Worm (Caenorhabditis elegans): ENCODE results near the gene gpa-8.

Gene gpa-8

DNA sequence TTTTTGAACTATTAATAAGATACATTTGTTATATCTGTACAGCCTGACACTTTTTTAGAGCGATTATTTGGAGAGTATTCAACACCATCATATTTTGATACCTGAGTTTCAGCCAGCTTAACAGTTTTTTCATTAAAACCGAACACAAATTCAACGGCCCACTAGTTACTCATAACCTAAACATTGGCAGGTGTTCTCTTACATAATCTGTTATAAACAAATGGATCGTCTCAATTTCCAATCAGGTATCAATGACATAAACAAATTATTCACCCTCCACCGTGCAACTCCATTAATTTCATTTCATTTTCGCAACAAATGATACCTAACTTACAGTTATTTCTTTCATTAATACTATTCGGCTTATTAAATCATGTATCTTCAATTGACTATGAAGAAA is 29.3 kb downstream of the gpa-8 start, which contains the start of gene cubn-1:
cubn-1 (plus strand) TSS at position 301 of the 400 bp plus-strand sequence.
- TF ChIP-seq nhr-232 (tag; optimal IDR thresholded peaks at IDR 0.05) (no peak), pax-1 (tag; optimal IDR thresholded peaks at IDR 0.05) (no peak), dve-1 (tag; optimal IDR thresholded peaks at IDR 0.05) (no peak), fkh-6 (tag; optimal IDR thresholded peaks at IDR 0.05) (no peak), hlh-30 (tag; optimal IDR thresholded peaks at IDR 0.05; ENCODE audit: insufficient read depth) (no peak), ceh-48 (tag; optimal IDR thresholded peaks at IDR 0.05) (no peak), mec-3 (tag; optimal IDR thresholded peaks at IDR 0.05; ENCODE audit: borderline replicate concordance) (no peak), ztf-16 (tag; optimal IDR thresholded peaks at IDR 0.05) (no peak), hlh-15 (tag; optimal IDR thresholded peaks at IDR 0.05) (no peak), nfya-1 (tag; optimal IDR thresholded peaks at IDR 0.05) (no peak), sox-4 (tag; optimal IDR thresholded peaks at IDR 0.05) (no peak), tbx-7 (tag; optimal IDR thresholded peaks at IDR 0.05) (no peak), ceh-31 (tag; optimal IDR thresholded peaks at IDR 0.05) (no peak), ama-1 (optimal IDR thresholded peaks at IDR 0.05) (no peak)

DNA sequence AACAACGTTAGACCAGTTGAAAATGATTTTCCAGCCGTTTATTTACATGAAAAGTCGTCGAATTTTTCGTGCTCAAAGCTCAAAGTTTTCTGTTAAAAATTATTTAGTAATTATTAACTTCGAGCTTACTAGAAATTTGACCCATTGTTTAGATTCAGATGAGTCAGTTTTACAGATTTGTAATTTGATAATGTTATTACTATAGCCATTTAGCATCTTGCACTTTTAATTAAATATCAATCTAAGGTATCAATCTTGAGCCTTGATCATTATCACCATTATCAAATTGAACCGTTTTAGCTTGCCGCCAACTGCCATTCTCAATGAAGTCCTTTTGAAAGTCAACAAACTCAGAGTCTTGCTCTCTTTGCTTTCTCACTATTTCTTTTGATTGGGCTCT is 30.8 kb downstream of the gpa-8 start, which contains the start of gene ZC116.1:
ZC116.1 (plus strand) TSS at position 301 of the 400 bp plus-strand sequence.
- no peak for TF ChIP-seq fax-1 (tag; optimal IDR thresholded peaks at IDR 0.05)

DNA sequence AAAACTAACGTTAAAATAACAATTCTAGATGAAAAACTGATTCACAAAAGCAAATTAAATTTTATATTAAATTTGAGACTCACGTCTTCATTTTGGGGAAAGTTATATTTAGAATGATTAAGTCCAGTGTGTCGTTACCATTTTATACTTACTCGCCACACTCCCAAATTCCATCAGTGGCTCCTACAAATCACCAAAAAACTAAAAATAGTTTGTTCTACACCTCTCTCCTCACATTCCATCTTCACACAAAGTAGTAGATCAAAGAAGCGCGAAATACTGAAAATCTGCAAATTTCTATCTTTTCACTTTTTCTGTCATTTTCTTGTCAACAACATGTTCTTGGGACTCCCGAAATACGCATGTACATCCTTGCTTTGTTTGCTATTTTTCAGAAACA is 31.4 kb downstream of the gpa-8 start, which contains the start of gene ZC116.5:
ZC116.5 (minus strand) TSS at position 101 of the 400 bp plus-strand sequence.
- no peak for TF ChIP-seq hlh-13 (GFP tag; optimal IDR thresholded peaks at IDR 0.05)
- TF ChIP-seq hlh-6 (tag; optimal IDR thresholded peaks at IDR 0.05), result no peak
- no peak for TF ChIP-seq ceh-30 (tag; optimal IDR thresholded peaks at IDR 0.05)
- no peak for TF ChIP-seq ama-1 (optimal IDR thresholded peaks at IDR 0.05)
- TF ChIP-seq ceh-9 (tag; optimal IDR thresholded peaks at IDR 0.05), result no peak
- TF ChIP-seq sox-4 (tag; optimal IDR thresholded peaks at IDR 0.05), result no peak
- TF ChIP-seq T23F11.4 (GFP tag; optimal IDR thresholded peaks at IDR 0.05), result no peak
- TF ChIP-seq ref-2 (tag; optimal IDR thresholded peaks at IDR 0.05), result no peak
- no peak for TF ChIP-seq zip-5 (tag; optimal IDR thresholded peaks at IDR 0.05)
- TF ChIP-seq pqm-1 (tag; optimal IDR thresholded peaks at IDR 0.05), result no peak
- TF ChIP-seq pat-9 (tag; optimal IDR thresholded peaks at IDR 0.05), result no peak
- TF ChIP-seq pha-4 (tag; optimal IDR thresholded peaks at IDR 0.05), result no peak
- no peak for TF ChIP-seq K02D7.2 (tag; optimal IDR thresholded peaks at IDR 0.05)

DNA sequence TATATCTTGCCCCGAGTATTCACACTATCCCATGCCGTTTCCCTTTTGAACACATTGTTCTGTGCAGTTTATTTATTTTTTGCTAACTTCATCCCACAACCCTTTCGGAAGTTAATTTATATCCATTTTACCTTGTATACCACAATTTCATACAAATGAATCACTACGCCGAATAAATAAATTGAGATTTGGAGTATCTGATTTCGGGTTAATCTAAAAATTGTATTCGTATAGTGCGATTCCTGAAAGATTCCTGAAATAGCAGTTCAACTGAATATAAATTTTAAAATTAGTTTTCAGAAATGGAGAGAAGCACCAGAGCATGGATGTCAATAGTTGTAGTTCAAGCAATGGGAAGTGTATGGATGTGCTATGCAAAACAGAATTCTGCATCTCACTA is 33.2 kb downstream of the gpa-8 start, which contains the start of gene erg-28:
erg-28 (plus strand) TSS at position 301 of the 400 bp plus-strand sequence.
- TF ChIP-seq elt-4 (tag; optimal IDR thresholded peaks at IDR 0.05) (no peak), ama-1 (optimal IDR thresholded peaks at IDR 0.05) (no peak), ceh-45 (GFP tag; IDR thresholded peaks at IDR 0.05) (no peak), hlh-8 (tag; optimal IDR thresholded peaks at IDR 0.05) (no peak), tbx-7 (tag; optimal IDR thresholded peaks at IDR 0.05) (no peak), unc-55 (GFP tag; optimal IDR thresholded peaks at IDR 0.05) (no peak), mec-3 (tag; optimal IDR thresholded peaks at IDR 0.05; ENCODE audit: borderline replicate concordance) (no peak)

DNA sequence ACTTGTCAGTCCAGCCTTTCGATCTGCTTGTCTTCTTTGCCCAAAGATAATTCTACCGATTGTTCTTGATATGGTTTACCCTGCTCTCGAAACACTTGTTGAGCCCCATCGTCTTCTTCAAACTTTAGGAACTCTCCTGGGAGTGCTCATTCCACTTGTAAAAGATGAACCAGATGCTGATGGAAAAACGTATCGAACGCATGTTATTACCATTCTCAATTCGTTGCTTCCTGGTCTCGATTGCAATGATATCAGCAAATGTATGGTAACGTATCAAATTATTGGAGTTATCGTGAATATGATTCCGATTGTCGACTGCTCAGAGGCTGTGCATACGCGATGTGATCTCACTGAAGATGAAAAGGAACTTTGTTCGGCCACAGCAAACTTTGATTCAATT is 38.4 kb downstream of the gpa-8 start:
- TF ChIP-seq hlh-13 (GFP tag; optimal IDR thresholded peaks at IDR 0.05) (no peak), eyg-1 (tag; optimal IDR thresholded peaks at IDR 0.05) (no peak), ets-4 (tag; optimal IDR thresholded peaks at IDR 0.05) (no peak), dve-1 (tag; optimal IDR thresholded peaks at IDR 0.05) (no peak), ceh-18 (tag; optimal IDR thresholded peaks at IDR 0.05) (no peak), hlh-6 (tag; optimal IDR thresholded peaks at IDR 0.05) (no peak), Y22D7AL.16 (tag; optimal IDR thresholded peaks at IDR 0.05) (no peak), fax-1 (tag; optimal IDR thresholded peaks at IDR 0.05) (no peak), tbx-2 (tag; optimal IDR thresholded peaks at IDR 0.05) (no peak)

Data from whole organism, late embryonic.